Worm (Caenorhabditis elegans): ENCODE results near the gene aakg-4.

The aakg-4 gene

ce11 chrX:2276000-2276399 is 43.1 kb downstream of the aakg-4 start:
- TF ChIP-seq bed-1 (GFP tag; IDR thresholded peaks at IDR 0.05) (no peak), unc-62 (GFP tag; optimal IDR thresholded peaks at IDR 0.05) (no peak), D2030.7 (GFP tag; IDR thresholded peaks at IDR 0.05) (no peak)

- TF ChIP-seq ceh-27 (GFP tag; optimal IDR thresholded peaks at IDR 0.05) (no peak), nhr-120 (GFP tag; IDR thresholded peaks at IDR 0.05) (no peak), F55B11.4 (tag; optimal IDR thresholded peaks at IDR 0.05; ENCODE audit: borderline replicate concordance, insufficient read depth) (no peak), tlf-1 (GFP tag; optimal IDR thresholded peaks at IDR 0.05) (no peak), zim-3 (tag; optimal IDR thresholded peaks at IDR 0.05) (no peak), Y56A3A.18 (GFP tag; IDR thresholded peaks at IDR 0.05) (no peak), mcd-1 (GFP tag; IDR thresholded peaks at IDR 0.05) (no peak), nhr-80 (tag; optimal IDR thresholded peaks at IDR 0.05) (no peak), madf-10 (tag; optimal IDR thresholded peaks at IDR 0.05) (no peak), F49E8.2 (tag; optimal IDR thresholded peaks at IDR 0.05; ENCODE audit: insufficient read depth) (no peak), sea-2 (GFP tag; IDR thresholded peaks at IDR 0.05) (no peak), T07F8.4 (tag; optimal IDR thresholded peaks at IDR 0.05) (no peak), ceh-40 (GFP tag; IDR thresholded peaks at IDR 0.05) (no peak), madf-8 (GFP tag; conservative IDR thresholded peaks at IDR 0.05) (no peak), C17E4.6 (GFP tag; IDR thresholded peaks at IDR 0.05) (no peak), pbrm-1 (GFP tag; IDR thresholded peaks at IDR 0.05) (no peak), dox-1 (GFP tag; IDR thresholded peaks at IDR 0.05) (no peak), nfya-2 (GFP tag; IDR thresholded peaks at IDR 0.05) (no peak), cebp-2 (GFP tag; IDR thresholded peaks at IDR 0.05) (no peak), snpc-4 (GFP tag; optimal IDR thresholded peaks at IDR 0.05) (no peak), snpc-4 (tag; optimal IDR thresholded peaks at IDR 0.05) (no peak)
Measured at ce11 chrX:2274237-2274636, 44.9 kb downstream of the aakg-4 start, which contains the start of gene AH9.4. TSS of gene AH9.4 (minus strand) at chrX:2274337.

ce11 chrX:2271429-2271828 is 47.7 kb downstream of the aakg-4 start:
- TF ChIP-seq efl-1 (GFP tag; optimal IDR thresholded peaks at IDR 0.05) (no peak), ztf-18 (tag; optimal IDR thresholded peaks at IDR 0.05) (no peak), athp-1 (tag; optimal IDR thresholded peaks at IDR 0.05) (no peak), snpc-1.1 (tag; optimal IDR thresholded peaks at IDR 0.05; ENCODE audit: insufficient read depth) (no peak), chd-7 (tag; optimal IDR thresholded peaks at IDR 0.05) (no peak), ceh-100 (GFP tag; IDR thresholded peaks at IDR 0.05) (no peak), zfh-2 (GFP tag; conservative IDR thresholded peaks at IDR 0.05) (no peak), B0336.3 (GFP tag; IDR thresholded peaks at IDR 0.05) (no peak), rcor-1 (GFP tag; IDR thresholded peaks at IDR 0.05) (no peak)

- TF ChIP-seq madf-3 (GFP tag; IDR thresholded peaks at IDR 0.05) (no peak), egrh-3 (GFP tag; IDR thresholded peaks at IDR 0.05) (peak; percentile 62; the same call in 1 of the 2 replicates), bed-2 (GFP tag; IDR thresholded peaks at IDR 0.05) (0 out of 2 replicates have a peak, but pooled peaks have one; percentile 52), nfyb-1 (GFP tag; IDR thresholded peaks at IDR 0.05) (0 out of 2 replicates have a peak, but pooled peaks have one; percentile 18)
Measured at ce11 chrX:2267956-2268355, 51.2 kb downstream of the aakg-4 start, which contains the start of gene AH9.6. TSS of gene AH9.6 (minus strand) at chrX:2268138.

Data from whole organism, young adult.